Worm (Caenorhabditis elegans): ENCODE results near the gene F54B3.1.

DNA sequence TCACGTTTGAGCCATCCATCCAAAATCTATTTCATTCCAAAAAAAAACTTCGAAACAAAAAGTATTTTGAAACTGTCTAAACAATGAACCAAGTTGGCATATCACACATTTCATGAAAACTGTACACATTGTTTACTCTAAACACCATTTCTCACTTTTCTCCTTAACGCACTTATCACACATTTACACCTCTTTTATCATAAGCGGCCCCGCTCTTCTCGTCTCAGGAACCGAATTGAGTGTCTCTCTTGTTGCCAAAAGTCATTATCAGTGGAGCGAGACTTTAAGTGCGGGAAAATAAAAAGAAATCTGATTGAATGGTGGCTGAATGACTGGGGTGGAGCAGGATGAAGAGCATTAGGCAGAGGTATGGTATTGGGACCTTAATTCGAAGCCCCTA, 19.2 kb upstream of the F54B3.1 start:
- TF ChIP-seq nhr-237 (tag; optimal IDR thresholded peaks at IDR 0.05) = no peak
- no peak for TF ChIP-seq ztf-11 (tag; optimal IDR thresholded peaks at IDR 0.05)
- no peak for TF ChIP-seq pqm-1 (tag; optimal IDR thresholded peaks at IDR 0.05)
- no peak for TF ChIP-seq nhr-43 (tag; optimal IDR thresholded peaks at IDR 0.05; ENCODE audit: poor library complexity, severe bottlenecking)
- TF ChIP-seq nfya-1 (tag; optimal IDR thresholded peaks at IDR 0.05; ENCODE audit: insufficient read depth) = no peak
- TF ChIP-seq nhr-23 (tag; optimal IDR thresholded peaks at IDR 0.05) = no peak
- TF ChIP-seq sea-2 (GFP tag; optimal IDR thresholded peaks at IDR 0.05) = no peak
- TF ChIP-seq daf-12 (tag; optimal IDR thresholded peaks at IDR 0.05) = no peak
- no peak for TF ChIP-seq R02D3.7 (tag; optimal IDR thresholded peaks at IDR 0.05)
- TF ChIP-seq nhr-11 (tag; optimal IDR thresholded peaks at IDR 0.05) = no peak
- TF ChIP-seq nhr-12 (tag; optimal IDR thresholded peaks at IDR 0.05) = no peak
- TF ChIP-seq aly-2 (tag; optimal IDR thresholded peaks at IDR 0.05) = no peak
